Worm (Caenorhabditis elegans) whole organism, L4 larva: ENCODE data around the gene bath-42.

Experiments used
- D1046.2 ChIP-seq: fragments of 200-800 bp; sonication (Bioruptor generic); IDR thresholded peaks from 2 replicates; pipeline ENCODE4 v1.3.6; 2022; ENCODE audit warnings: missing genetic modification characterization, missing compliant biosample characterization
- F26F4.8 ChIP-seq: fragments of 200-800 bp; sonication (Bioruptor generic); conservative IDR thresholded peaks from 2 replicates; pipeline ENCODE4 v1.3.6; 2022; ENCODE audit warnings: missing genetic modification characterization, missing compliant biosample characterization
- F37D6.2 ChIP-seq: sonication (generic microtip); optimal IDR thresholded peaks from 2 replicates; lab custom pipeline; 2016; ENCODE audit warnings: mild to moderate bottlenecking, missing genetic modification characterization, missing compliant biosample characterization
- T26A8.4 ChIP-seq: fragments of 200-800 bp; sonication (Bioruptor generic); IDR thresholded peaks from 2 replicates; pipeline ENCODE4 v1.3.6; 2022; ENCODE audit warnings: missing genetic modification characterization, missing compliant biosample characterization
- Y48G9A.11 ChIP-seq: fragments of 200-800 bp; sonication (Bioruptor generic); IDR thresholded peaks from 2 replicates; pipeline ENCODE4 v1.3.6; 2022; ENCODE audit warnings: missing genetic modification reagents, missing genetic modification characterization, missing compliant biosample characterization
- Y5F2A.4 ChIP-seq: fragments of 200-800 bp; sonication (Bioruptor generic); optimal IDR thresholded peaks from 2 replicates; lab custom pipeline; 2018; ENCODE audit warnings: mild to moderate bottlenecking, missing genetic modification characterization, missing compliant biosample characterization
- Y75B8A.6 ChIP-seq: fragments of 200-800 bp; sonication (Bioruptor generic); IDR thresholded peaks from 2 replicates; pipeline ENCODE4 v1.3.6; 2022; ENCODE audit warnings: missing genetic modification reagents, missing genetic modification characterization, missing compliant biosample characterization
- aha-1 ChIP-seq: fragments of 150-350 bp; peaks from one replicate; lab custom pipeline; 2014; ENCODE audit warnings: missing biosample characterization, missing genetic modification characterization
- ama-1 ChIP-seq: fragments of 150-350 bp; optimal IDR thresholded peaks from 2 replicates; lab custom pipeline; 2014; ENCODE audit warnings: inconsistent platforms, mixed read lengths
- ceh-28 ChIP-seq: fragments of 150-350 bp; optimal IDR thresholded peaks from 2 replicates; lab custom pipeline; 2014; ENCODE audit warnings: missing biosample characterization, missing genetic modification reagents, missing genetic modification characterization
- ceh-44 ChIP-seq: fragments of 200-800 bp; sonication (Bioruptor generic); IDR thresholded peaks from 2 replicates; pipeline ENCODE4 v1.3.6; 2022; ENCODE audit warnings: missing genetic modification reagents, missing genetic modification characterization, missing compliant biosample characterization
- ces-1 ChIP-seq: fragments of 150-350 bp; sonication (generic microtip); optimal IDR thresholded peaks from 4 replicates; lab custom pipeline; 2014; ENCODE audit warnings: missing biosample characterization, missing genetic modification reagents, missing genetic modification characterization
- cey-2 ChIP-seq: sonication (generic microtip); optimal IDR thresholded peaks from 3 replicates; lab custom pipeline; 2017; ENCODE audit warnings: missing genetic modification characterization, mild to moderate bottlenecking, missing compliant biosample characterization, antibody characterized with exemption, borderline replicate concordance; ENCODE audit not compliant: insufficient read depth
- daf-16 ChIP-seq, 3 experiments: sonication (generic microtip); optimal IDR thresholded peaks; 2 replicates each; lab custom pipeline; 2016 to 2017; ENCODE audit warnings: missing genetic modification characterization in 3 of 3, missing genetic modification reagents in 3 of 3, mild to moderate bottlenecking in 2 of 3, missing compliant biosample characterization in 2 of 3, missing biosample characterization in 1 of 3, moderate library complexity in 1 of 3
- dmd-6 ChIP-seq: fragments of 200-800 bp; sonication (Bioruptor generic); IDR thresholded peaks from 2 replicates; pipeline ENCODE4 v1.3.6; 2022; ENCODE audit warnings: missing genetic modification reagents, missing genetic modification characterization, missing compliant biosample characterization
- dmd-8 ChIP-seq: fragments of 200-800 bp; sonication (Bioruptor generic); IDR thresholded peaks from 2 replicates; pipeline ENCODE4 v1.3.6; 2022; ENCODE audit warnings: missing genetic modification characterization, missing compliant biosample characterization
- dpl-1 ChIP-seq: fragments of 150-350 bp; optimal IDR thresholded peaks from 2 replicates; lab custom pipeline; 2014; ENCODE audit warnings: missing biosample characterization, missing genetic modification reagents, missing genetic modification characterization
- duxl-1 ChIP-seq: sonication (generic microtip); optimal IDR thresholded peaks from 2 replicates; lab custom pipeline; 2016; ENCODE audit warnings: mild to moderate bottlenecking, missing genetic modification characterization, moderate library complexity, missing compliant biosample characterization; ENCODE audit not compliant: poor library complexity
- dve-1 ChIP-seq: sonication (generic microtip); optimal IDR thresholded peaks from 2 replicates; lab custom pipeline; 2017; ENCODE audit warnings: antibody characterized with exemption, mild to moderate bottlenecking, missing genetic modification characterization, missing compliant biosample characterization; ENCODE audit not compliant: insufficient read depth
- egl-43 ChIP-seq: fragments of 200-800 bp; sonication (Bioruptor generic); IDR thresholded peaks from 2 replicates; pipeline ENCODE4 v1.3.6; 2022; ENCODE audit warnings: missing genetic modification reagents, missing genetic modification characterization, missing compliant biosample characterization
- gei-8 ChIP-seq: fragments of 200-800 bp; sonication (Bioruptor generic); optimal IDR thresholded peaks from 2 replicates; lab custom pipeline; 2018; ENCODE audit warnings: mild to moderate bottlenecking, missing genetic modification characterization, missing compliant biosample characterization
- hif-1 ChIP-seq, 2 experiments: sonication (generic microtip); optimal IDR thresholded peaks; 2 replicates each; lab custom pipeline; 2016 to 2017; ENCODE audit warnings: missing compliant biosample characterization in 2 of 2, missing genetic modification characterization in 2 of 2, missing genetic modification reagents in 2 of 2, missing genotype in 2 of 2, mild to moderate bottlenecking in 1 of 2
- hlh-11 ChIP-seq: fragments of 200-800 bp; sonication (Bioruptor generic); optimal IDR thresholded peaks from 2 replicates; lab custom pipeline; 2018; ENCODE audit warnings: mild to moderate bottlenecking, missing genetic modification characterization, missing compliant biosample characterization
- hlh-30 ChIP-seq: sonication (generic microtip); optimal IDR thresholded peaks from 2 replicates; lab custom pipeline; 2017; ENCODE audit warnings: antibody characterized with exemption, mild to moderate bottlenecking, missing genetic modification characterization, missing compliant biosample characterization; ENCODE audit not compliant: insufficient read depth
- hmg-1.1 ChIP-seq: fragments of 200-800 bp; sonication (Bioruptor generic); IDR thresholded peaks from 2 replicates; pipeline ENCODE4 v1.3.6; 2022; ENCODE audit warnings: missing genetic modification reagents, missing genetic modification characterization, missing compliant biosample characterization
- lin-13 ChIP-seq: fragments of 150-350 bp; optimal IDR thresholded peaks from 2 replicates; lab custom pipeline; 2014; ENCODE audit warnings: missing biosample characterization, missing genetic modification reagents, missing genetic modification characterization
- lin-38 ChIP-seq: fragments of 200-800 bp; sonication (Bioruptor generic); IDR thresholded peaks from 2 replicates; pipeline ENCODE4 v1.3.6; 2022; ENCODE audit warnings: missing genetic modification reagents, missing genetic modification characterization, missing compliant biosample characterization
- madf-5 ChIP-seq, 2 experiments: fragments of 200-800 bp; sonication (Bioruptor generic); IDR thresholded peaks; 2 replicates each; pipeline ENCODE4 v1.3.6; 2022; ENCODE audit warnings: missing compliant biosample characterization in 2 of 2, missing genetic modification characterization in 2 of 2
- mdl-1 ChIP-seq, 2 experiments: fragments of 150-350 bp in 1 of 2; sonication (generic microtip) in 1 of 2; optimal IDR thresholded peaks; 2 replicates each; lab custom pipeline; 2014 to 2017; ENCODE audit warnings: missing biosample characterization in 2 of 2, missing genetic modification characterization in 2 of 2
- mep-1 ChIP-seq: fragments of 150-350 bp; sonication (generic microtip); optimal IDR thresholded peaks from 3 replicates; lab custom pipeline; 2014; ENCODE audit warnings: missing biosample characterization, missing genetic modification characterization
- mxl-2 ChIP-seq: fragments of 200-800 bp; sonication (Bioruptor generic); conservative IDR thresholded peaks from 2 replicates; pipeline ENCODE4 v1.3.6; 2022; ENCODE audit warnings: missing genetic modification reagents, missing genetic modification characterization, missing compliant biosample characterization
- nhr-11 ChIP-seq: fragments of 150-350 bp; optimal IDR thresholded peaks from 2 replicates; lab custom pipeline; 2014; ENCODE audit warnings: missing biosample characterization, missing genetic modification characterization
- nhr-111 ChIP-seq: fragments of 200-800 bp; sonication (Bioruptor generic); optimal IDR thresholded peaks from 2 replicates; lab custom pipeline; 2018; ENCODE audit warnings: mild to moderate bottlenecking, missing genetic modification characterization, missing compliant biosample characterization
- nhr-237 ChIP-seq: sonication (generic microtip); optimal IDR thresholded peaks from 2 replicates; lab custom pipeline; 2017; ENCODE audit warnings: missing biosample characterization, missing genetic modification characterization
- nhr-25 ChIP-seq: sonication (generic microtip); optimal IDR thresholded peaks from 2 replicates; lab custom pipeline; 2017; ENCODE audit warnings: missing genetic modification characterization, mild to moderate bottlenecking, missing compliant biosample characterization, antibody characterized with exemption, moderate library complexity, borderline replicate concordance; ENCODE audit not compliant: insufficient read depth
- nhr-28 ChIP-seq: fragments of 150-350 bp; optimal IDR thresholded peaks from 2 replicates; lab custom pipeline; 2014; ENCODE audit warnings: missing biosample characterization, missing genetic modification characterization
- nhr-48 ChIP-seq: sonication (generic microtip); optimal IDR thresholded peaks from 2 replicates; lab custom pipeline; 2016; ENCODE audit warnings: mild to moderate bottlenecking, missing genetic modification characterization, missing compliant biosample characterization
- nhr-6 ChIP-seq: fragments of 150-350 bp; optimal IDR thresholded peaks from 2 replicates; lab custom pipeline; 2014; ENCODE audit warnings: missing biosample characterization, missing genetic modification characterization
- nhr-76 ChIP-seq: fragments of 150-350 bp; optimal IDR thresholded peaks from 2 replicates; lab custom pipeline; 2014; ENCODE audit warnings: missing biosample characterization, missing genetic modification characterization
- nhr-77 ChIP-seq: fragments of 150-350 bp; optimal IDR thresholded peaks from 2 replicates; lab custom pipeline; 2014; ENCODE audit warnings: missing biosample characterization, missing genetic modification characterization
- rbr-2 ChIP-seq: sonication (generic microtip); optimal IDR thresholded peaks from 2 replicates; lab custom pipeline; 2016; ENCODE audit warnings: missing genotype, missing genetic modification characterization, missing compliant biosample characterization
- snpc-1.2 ChIP-seq: fragments of 200-800 bp; sonication (Bioruptor generic); IDR thresholded peaks from 2 replicates; pipeline ENCODE4 v1.3.6; 2022; ENCODE audit warnings: missing genetic modification reagents, missing genetic modification characterization, missing compliant biosample characterization
- tag-97 ChIP-seq: fragments of 200-800 bp; sonication (Bioruptor generic); IDR thresholded peaks from 2 replicates; pipeline ENCODE4 v1.3.6; 2022; ENCODE audit warnings: missing genetic modification characterization, missing compliant biosample characterization
- unc-39 ChIP-seq: sonication (generic microtip); optimal IDR thresholded peaks from 2 replicates; lab custom pipeline; 2017; ENCODE audit warnings: missing biosample characterization, missing genetic modification characterization
- unc-62 ChIP-seq, 3 experiments: fragments of 150-350 bp in 1 of 3; sonication (generic microtip); optimal IDR thresholded peaks in 2 of 3; peaks in 1 of 3; 1 replicate in 1 of 3; 2 replicates in 2 of 3; lab custom pipeline; 2014 to 2017; ENCODE audit warnings: missing biosample characterization in 3 of 3, missing genetic modification characterization in 3 of 3, missing genetic modification reagents in 3 of 3, missing genotype in 1 of 3
- zag-1 ChIP-seq: fragments of 150-350 bp; optimal IDR thresholded peaks from 2 replicates; lab custom pipeline; 2014; ENCODE audit warnings: missing biosample characterization, missing genetic modification characterization
- zip-2 ChIP-seq: fragments of 150-350 bp; optimal IDR thresholded peaks from 2 replicates; lab custom pipeline; 2014; ENCODE audit warnings: missing biosample characterization, missing genetic modification characterization

The bath-42 gene

ce11 chrIII:8125234-8125633, 37.9 kb downstream of the bath-42 start (continued):
- TF ChIP-seq daf-16 (GFP tag; optimal IDR thresholded peaks at IDR 0.05; lab: Kevin White, UChicago) (no peak), daf-16 (tag; optimal IDR thresholded peaks at IDR 0.05; lab: Kevin White, UChicago) (peak; percentile 59), rbr-2 (tag; lab: Kevin White, UChicago) (peak; percentile 53), ceh-44 (GFP tag; lab: Robert Waterston, UW) (no peak), zip-2 (tag; lab: Kevin White, UChicago) (peak; percentile 36), mdl-1 (tag; optimal IDR thresholded peaks at IDR 0.05; lab: Kevin White, UChicago) (peak in 1 of 2 experiments; percentile 39), ama-1 (no peak), mep-1 (tag; lab: Kevin White, UChicago) (peak; percentile 63), ces-1 (GFP tag; lab: Kevin White, UChicago) (no peak), egl-43 (GFP tag; lab: Robert Waterston, UW) (no peak), D1046.2 (GFP tag; lab: Robert Waterston, UW) (no peak), dmd-6 (GFP tag; lab: Robert Waterston, UW) (peak; percentile 50; the same call in 1 of the 2 replicates), duxl-1 (tag; lab: Kevin White, UChicago) (no peak), nhr-25 (tag; lab: Kevin White, UChicago) (no peak), nhr-111 (no peak), aha-1 (tag; lab: Kevin White, UChicago) (peak; percentile 35), nhr-28 (tag; lab: Kevin White, UChicago) (peak; percentile 72), nhr-77 (tag; lab: Kevin White, UChicago) (no peak), snpc-1.2 (GFP tag; lab: Robert Waterston, UW) (no peak), hif-1 (tag; optimal IDR thresholded peaks at IDR 0.05; lab: Kevin White, UChicago) (peak in 1 of 2 experiments; percentile 10), hlh-11 (tag; lab: Kevin White, UChicago) (peak; percentile 68), dpl-1 (GFP tag; lab: Kevin White, UChicago) (peak; percentile 19), unc-39 (tag; lab: Kevin White, UChicago) (no peak), F37D6.2 (tag; lab: Kevin White, UChicago) (no peak), unc-62 (GFP tag; optimal IDR thresholded peaks at IDR 0.05 in 1 of 2; lab: Kevin White, UChicago) (peak in 1 of 2 experiments; percentile 93), unc-62 (tag; optimal IDR thresholded peaks at IDR 0.05; lab: Kevin White, UChicago) (no peak), Y75B8A.6 (GFP tag; lab: Robert Waterston, UW) (no peak), Y48G9A.11 (GFP tag; lab: Robert Waterston, UW) (no peak), hmg-1.1 (GFP tag; lab: Robert Waterston, UW) (peak; percentile 61), Y5F2A.4 (GFP tag; lab: Kevin White, UChicago) (no peak)

- TF ChIP-seq nhr-11 (tag; lab: Kevin White, UChicago): peak; percentile 30
- peak; percentile 76 for TF ChIP-seq nhr-28 (tag; lab: Kevin White, UChicago)
- no peak for TF ChIP-seq dmd-8 (GFP tag; lab: Robert Waterston, UW)
- peak; percentile 49 for TF ChIP-seq dmd-6 (GFP tag; lab: Robert Waterston, UW)
- no peak for TF ChIP-seq mxl-2 (GFP tag; lab: Robert Waterston, UW)
- no peak for TF ChIP-seq nhr-76
- peak; percentile 53 for TF ChIP-seq hmg-1.1 (GFP tag; lab: Robert Waterston, UW)
- no peak for TF ChIP-seq F26F4.8 (GFP tag; lab: Robert Waterston, UW)
- TF ChIP-seq unc-62 (GFP tag; optimal IDR thresholded peaks at IDR 0.05 in 1 of 2; lab: Kevin White, UChicago): peak in 1 of 2 experiments; percentile 52
- no peak for TF ChIP-seq unc-62 (tag; optimal IDR thresholded peaks at IDR 0.05; lab: Kevin White, UChicago)
- TF ChIP-seq T26A8.4 (GFP tag; lab: Robert Waterston, UW): no peak
- peak; percentile 70 for TF ChIP-seq hlh-30
- no peak for TF ChIP-seq tag-97 (GFP tag; lab: Robert Waterston, UW)
- TF ChIP-seq dve-1 (tag; lab: Kevin White, UChicago): peak; percentile 85
- TF ChIP-seq gei-8: peak; percentile 58
- peak; percentile 36 for TF ChIP-seq nhr-25 (tag; lab: Kevin White, UChicago)
- TF ChIP-seq ceh-28 (tag; lab: Kevin White, UChicago): no peak
- peak; percentile 42 for TF ChIP-seq nhr-77 (tag; lab: Kevin White, UChicago)
- TF ChIP-seq cey-2: no peak
- TF ChIP-seq nhr-48 (tag; lab: Kevin White, UChicago): peak; percentile 15
- TF ChIP-seq aha-1 (tag; lab: Kevin White, UChicago): peak; percentile 86
- no peak for TF ChIP-seq lin-38 (GFP tag; lab: Robert Waterston, UW)
- TF ChIP-seq nhr-237 (tag; lab: Kevin White, UChicago): no peak
- TF ChIP-seq nhr-6 (tag; lab: Kevin White, UChicago): peak; percentile 40
- TF ChIP-seq lin-13 (GFP tag; lab: Kevin White, UChicago): peak; percentile 8
- TF ChIP-seq zag-1 (tag; lab: Kevin White, UChicago): no peak
- no peak for TF ChIP-seq ces-1 (GFP tag; lab: Kevin White, UChicago)
- TF ChIP-seq madf-5 (GFP tag; IDR thresholded peaks at IDR 0.05; lab: Robert Waterston, UW): no peak
These were observed 38.9 kb downstream of the bath-42 start for ce11 chrIII:8124323-8124722.
